Worm (Caenorhabditis elegans) whole organism, early embryonic: ENCODE measurements around the gene odr-8.

Experiments
- ama-1 ChIP-seq: fragments of 150-350 bp; optimal IDR thresholded peaks from 2 replicates; lab custom pipeline; 2014
- ets-7 ChIP-seq: sonication (generic microtip); optimal IDR thresholded peaks from 2 replicates; lab custom pipeline; 2016; ENCODE audit warnings: missing genotype, missing genetic modification characterization, missing compliant biosample characterization
- hmg-4 ChIP-seq: fragments of 200-800 bp; sonication (Bioruptor generic); optimal IDR thresholded peaks from 2 replicates; lab custom pipeline; 2018; ENCODE audit warnings: mild to moderate bottlenecking, missing genetic modification characterization, missing compliant biosample characterization
- hnd-1 ChIP-seq: sonication (generic microtip); optimal IDR thresholded peaks from 2 replicates; lab custom pipeline; 2016; ENCODE audit warnings: missing genetic modification characterization, missing compliant biosample characterization
- tbx-11 ChIP-seq: fragments of 200-800 bp; sonication (Bioruptor generic); IDR thresholded peaks from 2 replicates; pipeline ENCODE4 v1.3.6; 2022; ENCODE audit warnings: missing genetic modification characterization, missing compliant biosample characterization

- TF ChIP-seq ets-7 (tag; lab: Kevin White, UChicago): no peak
- TF ChIP-seq hnd-1 (tag; lab: Kevin White, UChicago): no peak
- no peak for TF ChIP-seq ama-1
- TF ChIP-seq tbx-11 (GFP tag; lab: Robert Waterston, UW): no peak
- no peak for TF ChIP-seq hmg-4 (GFP tag; lab: Kevin White, UChicago)
Measured at ce11 chrIV:6602376-6602775, 19.9 kb upstream of the odr-8 start, which contains the start of gene F15B10.3.
